Worm (Caenorhabditis elegans) whole organism, L4/young adult: ENCODE data around the gene ZK355.8.

ENCODE experiments used
- W03F9.2 ChIP-seq: fragments of 150-350 bp; optimal IDR thresholded peaks from 2 replicates; lab custom pipeline; 2014; ENCODE audit warnings: missing biosample characterization, missing genetic modification characterization
- dao-5 ChIP-seq: sonication (generic microtip); optimal IDR thresholded peaks from 2 replicates; lab custom pipeline; 2016; ENCODE audit warnings: missing genotype, missing genetic modification characterization, moderate library complexity, missing compliant biosample characterization
- him-1 ChIP-seq: sonication (generic microtip); optimal IDR thresholded peaks from 2 replicates; lab custom pipeline; 2016; ENCODE audit warnings: missing genotype, missing genetic modification reagents, missing genetic modification characterization, missing compliant biosample characterization

DNA sequence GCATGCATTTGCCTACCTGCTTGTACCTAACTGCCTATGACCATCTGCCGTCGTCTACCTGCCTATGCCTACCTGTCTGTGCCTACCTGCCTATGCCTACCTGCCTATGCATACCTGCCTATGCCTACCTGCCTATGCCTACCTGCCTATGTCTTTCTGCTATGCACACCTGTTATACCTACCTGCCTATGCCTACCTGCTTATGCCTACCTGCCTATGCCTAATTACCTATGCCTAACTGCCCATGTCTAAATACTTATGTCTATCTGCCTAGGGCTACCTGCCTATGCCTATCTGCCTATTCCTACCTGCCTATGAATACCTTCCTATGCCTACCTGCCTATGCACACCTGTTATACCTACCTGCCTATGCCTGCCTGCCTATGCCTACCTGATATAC lies 38.7 kb downstream of the ZK355.8 start:
- TF ChIP-seq W03F9.2: no peak
- no peak for TF ChIP-seq him-1 (tag; lab: Kevin White, UChicago)
- TF ChIP-seq dao-5 (tag; lab: Kevin White, UChicago): no peak
